Fruit fly (Drosophila melanogaster): ENCODE data around the gene zfh1.

Gene zfh1

DNA sequence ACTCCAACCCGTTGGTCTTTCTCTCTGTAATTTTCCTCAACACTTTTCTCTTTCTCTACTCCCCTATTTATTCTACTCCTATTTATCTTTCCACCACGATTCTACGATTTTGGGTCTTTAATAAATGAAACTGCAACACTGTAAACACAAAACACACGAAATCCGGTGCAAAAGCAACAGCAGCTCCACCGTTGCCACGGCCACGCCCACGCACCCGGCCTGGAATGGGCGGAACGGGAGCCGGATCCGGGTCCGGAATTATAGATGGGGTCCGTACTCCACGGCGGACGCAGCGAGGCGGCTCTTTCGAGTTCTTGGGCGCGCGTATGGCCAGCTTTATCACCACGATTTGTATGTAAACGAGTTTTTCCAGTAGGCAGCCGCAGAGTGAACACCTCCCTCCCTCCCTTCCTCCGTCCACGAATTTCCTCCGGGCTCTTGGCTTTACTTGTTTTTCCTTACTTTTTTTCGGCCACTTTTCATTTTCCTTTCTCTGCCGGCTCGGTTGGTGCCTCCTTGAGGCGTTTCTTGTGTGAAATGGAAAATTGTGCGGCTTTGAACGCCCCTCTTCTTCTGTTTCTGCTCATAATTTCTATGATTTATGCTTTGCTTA lies 55.1 kb downstream of the zfh1 start (continued):
- peak in 1 of 3 experiments; percentile 1 for TF ChIP-seq lola (GFP tag; optimal IDR thresholded peaks at IDR 0.05)
- TF ChIP-seq Adf1 (GFP tag; IDR thresholded peaks at IDR 0.05), result no peak
- peak; percentile 5 for TF ChIP-seq oc (tag; optimal IDR thresholded peaks at IDR 0.05)
- peak; percentile 79 for TF ChIP-seq sens (GFP tag)
- TF ChIP-seq Usf (GFP tag; optimal IDR thresholded peaks at IDR 0.05), result no peak
- no peak for TF ChIP-seq insv (GFP tag; optimal IDR thresholded peaks at IDR 0.05)
- TF ChIP-seq D (optimal IDR thresholded peaks at IDR 0.05), result no peak
- no peak for TF ChIP-seq D (GFP tag; optimal IDR thresholded peaks at IDR 0.05)
- TF ChIP-seq tin (GFP tag; optimal IDR thresholded peaks at IDR 0.05), result no peak

DNA sequence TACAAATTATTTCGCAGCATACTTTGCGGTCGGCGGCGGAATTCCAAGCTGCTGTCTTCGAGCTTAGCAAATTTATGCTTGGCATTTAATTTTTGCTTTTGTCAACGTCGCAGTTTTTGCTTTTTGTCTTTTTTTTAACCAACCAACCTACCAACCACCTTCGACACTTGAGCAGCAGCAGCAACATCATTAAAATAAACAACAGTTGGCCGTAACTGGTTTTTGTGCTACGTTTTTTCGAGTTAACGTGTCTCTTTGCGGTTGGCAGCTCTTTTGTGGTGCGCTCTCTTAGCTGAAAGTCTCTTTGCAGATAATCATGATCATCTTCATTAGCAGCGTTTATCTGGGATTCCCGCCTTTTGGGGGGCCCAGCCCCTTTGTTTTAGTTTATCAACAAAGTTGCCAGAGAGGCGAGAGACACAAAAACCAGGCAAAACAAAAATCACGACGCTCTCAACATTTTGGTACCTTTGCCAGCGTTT lies 56.3 kb downstream of the zfh1 start:
- no peak for TF ChIP-seq ftz-f1 (GFP tag; optimal IDR thresholded peaks at IDR 0.05)
- TF ChIP-seq ara (GFP tag; IDR thresholded peaks at IDR 0.05), result no peak
- TF ChIP-seq ERR (GFP tag; optimal IDR thresholded peaks at IDR 0.05), result no peak
- peak; percentile 49; the same call in 1 of the 2 replicates for TF ChIP-seq vvl (GFP tag; IDR thresholded peaks at IDR 0.05)
- no peak for TF ChIP-seq chm (GFP tag; IDR thresholded peaks at IDR 0.05)
- peak; percentile 91 for TF ChIP-seq sd (tag; optimal IDR thresholded peaks at IDR 0.05)
- no peak for TF ChIP-seq Hey (tag; optimal IDR thresholded peaks at IDR 0.05)
- no peak for TF ChIP-seq Med (GFP tag)
- no peak for TF ChIP-seq unpg (GFP tag; optimal IDR thresholded peaks at IDR 0.05)
- no peak for TF ChIP-seq D19B (GFP tag; optimal IDR thresholded peaks at IDR 0.05)
- TF ChIP-seq CG7271 (tag; optimal IDR thresholded peaks at IDR 0.05), result no peak
- no peak for TF ChIP-seq mirr (GFP tag; optimal IDR thresholded peaks at IDR 0.05)
- TF ChIP-seq CG3847 (GFP tag; IDR thresholded peaks at IDR 0.05), result no peak
- TF ChIP-seq unc-4 (GFP tag; IDR thresholded peaks at IDR 0.05; ENCODE audit: partially characterized antibody), result 0 out of 2 replicates have a peak, but pooled peaks have one; percentile 35
- TF ChIP-seq Trl (optimal IDR thresholded peaks at IDR 0.05), result peak; percentile 60 to 74
- no peak for TF ChIP-seq Trl (GFP tag; optimal IDR thresholded peaks at IDR 0.05)
- TF ChIP-seq CG34224 (GFP tag; IDR thresholded peaks at IDR 0.05; ENCODE audit: partially characterized antibody), result peak; percentile 48; the same call in 2 of the 3 replicates
- TF ChIP-seq CG11504 (tag; optimal IDR thresholded peaks at IDR 0.05), result peak; percentile 99
- no peak for TF ChIP-seq Eip74EF (GFP tag; optimal IDR thresholded peaks at IDR 0.05)
- TF ChIP-seq CG13775 (GFP tag; optimal IDR thresholded peaks at IDR 0.05), result no peak
- no peak for TF ChIP-seq CG6654 (GFP tag; optimal IDR thresholded peaks at IDR 0.05)
- no peak for TF ChIP-seq CG12744 (GFP tag; optimal IDR thresholded peaks at IDR 0.05)
- no peak for TF ChIP-seq crol (GFP tag; IDR thresholded peaks at IDR 0.05)
- TF ChIP-seq CG3163 (GFP tag; optimal IDR thresholded peaks at IDR 0.05), result peak; percentile 95
- peak in 1 of 2 experiments; percentile 50 for TF ChIP-seq eve (GFP tag; optimal IDR thresholded peaks at IDR 0.05)
- no peak for TF ChIP-seq CG30431 (GFP tag; optimal IDR thresholded peaks at IDR 0.05)
- TF ChIP-seq abd-A (tag; optimal IDR thresholded peaks at IDR 0.05), result peak; percentile 72
- 0 out of 2 replicates have a peak, but pooled peaks have one; percentile 20 for TF ChIP-seq Bgb (GFP tag; IDR thresholded peaks at IDR 0.05; ENCODE audit: partially characterized antibody)
- TF ChIP-seq hbn (GFP tag; IDR thresholded peaks at IDR 0.05; ENCODE audit: partially characterized antibody), result no peak
- TF ChIP-seq chif (GFP tag; optimal IDR thresholded peaks at IDR 0.05), result no peak
- peak; percentile 90 for TF ChIP-seq nom (GFP tag; optimal IDR thresholded peaks at IDR 0.05)
- TF ChIP-seq Kr (GFP tag; optimal IDR thresholded peaks at IDR 0.05), result no peak
- TF ChIP-seq CG17361 (GFP tag; IDR thresholded peaks at IDR 0.05), result no peak
- TF ChIP-seq CG6791 (GFP tag; IDR thresholded peaks at IDR 0.05; ENCODE audit: partially characterized antibody), result no peak
- no peak for TF ChIP-seq CG31224 (GFP tag; IDR thresholded peaks at IDR 0.05)
- peak; percentile 55 for TF ChIP-seq oc (tag; optimal IDR thresholded peaks at IDR 0.05)
- peak; percentile 29; the same call in 1 of the 3 replicates for TF ChIP-seq ci (GFP tag; IDR thresholded peaks at IDR 0.05)
- no peak for TF ChIP-seq Fer2 (tag; optimal IDR thresholded peaks at IDR 0.05)
- peak; percentile 93 for TF ChIP-seq chinmo (GFP tag; IDR thresholded peaks at IDR 0.05; ENCODE audit: partially characterized antibody)
- no peak for TF ChIP-seq CG11398 (GFP tag; optimal IDR thresholded peaks at IDR 0.05)
